Fruit fly (Drosophila melanogaster) whole organism, larva: ENCODE results near the gene CG33107.

Source experiments
- noc ChIP-seq: fragments of 200-800 bp; sonication (Bioruptor generic); optimal IDR thresholded peaks from 3 replicates; lab custom pipeline; 2019; ENCODE audit warnings: missing biosample characterization, mild to moderate bottlenecking, missing genetic modification characterization, moderate library complexity

The CG33107 gene

dm6 chr3R:22533973-22534931 lies 50.3 kb downstream of the CG33107 start:
- TF ChIP-seq noc (tag; lab: Kevin White, UChicago): no peak
